Fruit fly (Drosophila melanogaster) whole organism, embryonic: Measurements from ENCODE around the gene CG43439.
A peak's percentile ranks its signal among the peaks of the same experiment; 100 is the strongest.

Experiments used
- Antp ChIP-seq: fragments of 200-800 bp; sonication (Bioruptor generic); optimal IDR thresholded peaks from 3 replicates; lab custom pipeline; 2016; ENCODE audit warnings: missing biosample characterization, missing genetic modification characterization
- CG10431 ChIP-seq: fragments of 200-800 bp; sonication (Bioruptor generic); optimal IDR thresholded peaks from 3 replicates; lab custom pipeline; 2018; ENCODE audit warnings: missing biosample characterization, mild to moderate bottlenecking, missing genetic modification characterization
- CG11093 ChIP-seq: fragments of 200-800 bp; sonication (Bioruptor generic); IDR thresholded peaks from 3 replicates; pipeline ENCODE4 v1.3.6; 2022; ENCODE audit warnings: missing biosample characterization, missing genetic modification characterization
- CG11696 ChIP-seq: fragments of 200-800 bp; sonication (Bioruptor generic); IDR thresholded peaks from 2 replicates; pipeline ENCODE4 v1.3.6; 2022; ENCODE audit warnings: missing biosample characterization, missing genetic modification characterization
- CG11723 ChIP-seq: fragments of 200-800 bp; sonication (Bioruptor generic); optimal IDR thresholded peaks from 2 replicates; lab custom pipeline; 2017; ENCODE audit warnings: missing biosample characterization, mild to moderate bottlenecking, missing genetic modification characterization
- CG12155 ChIP-seq: fragments of 200-800 bp; sonication (Bioruptor generic); optimal IDR thresholded peaks from 3 replicates; lab custom pipeline; 2016; ENCODE audit warnings: missing biosample characterization, missing genetic modification characterization
- CG12942 ChIP-seq: fragments of 200-800 bp; sonication (Bioruptor generic); optimal IDR thresholded peaks from 3 replicates; lab custom pipeline; 2016; ENCODE audit warnings: missing biosample characterization, missing genetic modification characterization
- CG13775 ChIP-seq: fragments of 200-800 bp; sonication (Bioruptor generic); optimal IDR thresholded peaks from 3 replicates; lab custom pipeline; 2017; ENCODE audit warnings: missing biosample characterization, mild to moderate bottlenecking, missing genetic modification characterization
- CG15269 ChIP-seq: fragments of 200-800 bp; sonication (Bioruptor generic); optimal IDR thresholded peaks from 2 replicates; lab custom pipeline; 2018; ENCODE audit warnings: missing biosample characterization, mild to moderate bottlenecking, missing genetic modification characterization, moderate library complexity
- CG15601 ChIP-seq: fragments of 200-800 bp; sonication (Bioruptor generic); optimal IDR thresholded peaks from 3 replicates; lab custom pipeline; 2019; ENCODE audit warnings: missing biosample characterization, mild to moderate bottlenecking, missing genetic modification characterization, moderate library complexity
- CG1647 ChIP-seq: fragments of 200-800 bp; sonication (Bioruptor generic); optimal IDR thresholded peaks from 3 replicates; lab custom pipeline; 2016; ENCODE audit warnings: missing biosample characterization, missing genetic modification characterization
- CG1792 ChIP-seq: fragments of 200-800 bp; sonication (Bioruptor generic); optimal IDR thresholded peaks from 2 replicates; lab custom pipeline; 2016; ENCODE audit warnings: missing biosample characterization, missing genetic modification characterization
- CG2202 ChIP-seq: fragments of 200-800 bp; sonication (Bioruptor generic); optimal IDR thresholded peaks from 2 replicates; lab custom pipeline; 2018; ENCODE audit warnings: missing biosample characterization, mild to moderate bottlenecking, missing genetic modification characterization
- CG31224 ChIP-seq: fragments of 200-800 bp; sonication (Bioruptor generic); IDR thresholded peaks from 2 replicates; pipeline ENCODE4 v1.3.6; 2022; ENCODE audit warnings: missing biosample characterization, missing genetic modification characterization
- CG31388 ChIP-seq: fragments of 200-800 bp; sonication (Bioruptor generic); optimal IDR thresholded peaks from 2 replicates; lab custom pipeline; 2016; ENCODE audit warnings: missing biosample characterization, missing genetic modification characterization
- CG32772 ChIP-seq: fragments of 200-800 bp; sonication (Bioruptor generic); IDR thresholded peaks from 2 replicates; pipeline ENCODE4 v1.3.6; 2022; ENCODE audit warnings: missing biosample characterization, missing genetic modification characterization
- CG3407 ChIP-seq: fragments of 200-800 bp; sonication (Bioruptor generic); optimal IDR thresholded peaks from 2 replicates; lab custom pipeline; 2018; ENCODE audit warnings: missing biosample characterization, mild to moderate bottlenecking, missing genetic modification characterization
- CG34422 ChIP-seq: fragments of 200-800 bp; sonication (Bioruptor generic); IDR thresholded peaks from 3 replicates; pipeline ENCODE4 v1.3.6; 2022; ENCODE audit warnings: missing biosample characterization, missing genetic modification characterization
- CG3847 ChIP-seq: fragments of 200-800 bp; sonication (Bioruptor generic); IDR thresholded peaks from 2 replicates; pipeline ENCODE4 v1.3.6; 2022; ENCODE audit warnings: missing biosample characterization, missing genetic modification characterization
- CG4404 ChIP-seq: fragments of 200-800 bp; sonication (Bioruptor generic); IDR thresholded peaks from 2 replicates; pipeline ENCODE4 v1.3.6; 2022; ENCODE audit warnings: missing biosample characterization, missing genetic modification characterization
- CG6175 ChIP-seq: fragments of 200-800 bp; sonication (Bioruptor generic); IDR thresholded peaks from 3 replicates; pipeline ENCODE4 v1.3.6; 2022; ENCODE audit warnings: missing biosample characterization, missing genetic modification characterization
- CG6765 ChIP-seq: fragments of 200-800 bp; sonication (Bioruptor generic); optimal IDR thresholded peaks from 3 replicates; lab custom pipeline; 2017; ENCODE audit warnings: missing biosample characterization, mild to moderate bottlenecking, missing genetic modification characterization
- CG7271 ChIP-seq: fragments of 200-800 bp; sonication (Bioruptor generic); optimal IDR thresholded peaks from 2 replicates; lab custom pipeline; 2018; ENCODE audit warnings: missing biosample characterization, mild to moderate bottlenecking, missing genetic modification characterization, moderate library complexity
- CG8924 ChIP-seq: fragments of 200-800 bp; optimal IDR thresholded peaks from 3 replicates; lab custom pipeline; 2019; ENCODE audit warnings: missing biosample characterization, mild to moderate bottlenecking, missing genetic modification characterization, moderate library complexity
- CG9932 ChIP-seq: fragments of 200-800 bp; sonication (Bioruptor generic); IDR thresholded peaks from 2 replicates; pipeline ENCODE4 v1.3.6; 2022; ENCODE audit warnings: missing biosample characterization, missing genetic modification characterization
- D ChIP-seq, 2 experiments: fragments of 200-800 bp in 1 of 2; fragments of >200 bp in 1 of 2; sonication (Bioruptor generic) in 1 of 2; optimal IDR thresholded peaks; 2 replicates in 1 of 2; 3 replicates in 1 of 2; lab custom pipeline; 2017; ENCODE audit warnings: mild to moderate bottlenecking in 1 of 2, missing biosample characterization in 1 of 2, missing genetic modification characterization in 1 of 2, missing genetic modification reagents in 1 of 2
- GATAe ChIP-seq: fragments of 200-800 bp; sonication (Bioruptor generic); conservative IDR thresholded peaks from 2 replicates; pipeline ENCODE4 v1.3.6; 2022; ENCODE audit warnings: missing biosample characterization, missing genetic modification characterization
- Hmx ChIP-seq: fragments of 200-800 bp; sonication (Bioruptor generic); optimal IDR thresholded peaks from 2 replicates; lab custom pipeline; 2016; ENCODE audit warnings: missing biosample characterization, missing genetic modification characterization
- Hr3 ChIP-seq: fragments of 200-800 bp; sonication (Bioruptor generic); optimal IDR thresholded peaks from 3 replicates; lab custom pipeline; 2016; ENCODE audit warnings: missing biosample characterization, missing genetic modification characterization
- Opbp ChIP-seq: fragments of 200-800 bp; sonication (Bioruptor generic); IDR thresholded peaks from 3 replicates; pipeline ENCODE4 v1.3.6; 2022; ENCODE audit warnings: missing biosample characterization, missing genetic modification characterization; ENCODE audit not compliant: partially characterized antibody
- PHDP ChIP-seq: fragments of 200-800 bp; sonication (Bioruptor generic); optimal IDR thresholded peaks from 3 replicates; lab custom pipeline; 2018; ENCODE audit warnings: missing biosample characterization, mild to moderate bottlenecking, missing genetic modification characterization, moderate library complexity
- Vsx1 ChIP-seq: fragments of 200-800 bp; sonication (Bioruptor generic); optimal IDR thresholded peaks from 2 replicates; lab custom pipeline; 2017; ENCODE audit warnings: missing biosample characterization, mild to moderate bottlenecking, missing genetic modification characterization, missing genetic modification reagents
- ap ChIP-seq: fragments of 200-800 bp; sonication (Bioruptor generic); IDR thresholded peaks from 2 replicates; pipeline ENCODE4 v1.3.6; 2022; ENCODE audit warnings: missing biosample characterization, missing genetic modification characterization
- ash1 ChIP-seq: fragments of 200-800 bp; sonication (Bioruptor generic); optimal IDR thresholded peaks from 2 replicates; lab custom pipeline; 2018; ENCODE audit warnings: missing biosample characterization, mild to moderate bottlenecking, missing genetic modification characterization
- az2 ChIP-seq: fragments of 200-800 bp; sonication (Bioruptor generic); optimal IDR thresholded peaks from 3 replicates; lab custom pipeline; 2016; ENCODE audit warnings: missing biosample characterization, missing genetic modification characterization
- bbx ChIP-seq: fragments of 200-800 bp; sonication (Bioruptor generic); IDR thresholded peaks from 2 replicates; pipeline ENCODE4 v1.3.6; 2022; ENCODE audit warnings: missing biosample characterization, missing genetic modification characterization; ENCODE audit not compliant: partially characterized antibody
- chm ChIP-seq: fragments of 200-800 bp; sonication (Bioruptor generic); IDR thresholded peaks from 2 replicates; pipeline ENCODE4 v1.3.6; 2022; ENCODE audit warnings: missing biosample characterization, missing genetic modification characterization
- dpn ChIP-seq, 2 experiments: fragments of 200-800 bp; sonication (Bioruptor generic); optimal IDR thresholded peaks; 3 replicates each; lab custom pipeline; 2016; ENCODE audit warnings: missing biosample characterization in 2 of 2, missing genetic modification characterization in 2 of 2
- fru ChIP-seq: fragments of >200 bp; optimal IDR thresholded peaks from 2 replicates; lab custom pipeline; 2017
- gcm2 ChIP-seq: fragments of 200-800 bp; sonication (Bioruptor generic); optimal IDR thresholded peaks from 2 replicates; lab custom pipeline; 2016; ENCODE audit warnings: missing biosample characterization, missing genetic modification characterization
- gsb-n ChIP-seq: fragments of 200-800 bp; sonication (Bioruptor generic); optimal IDR thresholded peaks from 3 replicates; lab custom pipeline; 2018; ENCODE audit warnings: missing biosample characterization, mild to moderate bottlenecking, missing genetic modification characterization
- maf-S ChIP-seq: fragments of 200-800 bp; sonication (Bioruptor generic); optimal IDR thresholded peaks from 2 replicates; lab custom pipeline; 2016; ENCODE audit warnings: missing biosample characterization, missing genetic modification characterization
- pfk ChIP-seq: fragments of 200-800 bp; sonication (Bioruptor generic); optimal IDR thresholded peaks from 2 replicates; lab custom pipeline; 2018; ENCODE audit warnings: missing biosample characterization, mild to moderate bottlenecking, missing genetic modification characterization, moderate library complexity
- ranshi ChIP-seq: fragments of 200-800 bp; sonication (Bioruptor generic); IDR thresholded peaks from 2 replicates; pipeline ENCODE4 v1.3.6; 2022; ENCODE audit warnings: missing biosample characterization, missing genetic modification characterization
- sc ChIP-seq, 3 experiments: fragments of >200 bp in 2 of 3; fragments of 200-800 bp in 1 of 3; sonication (Bioruptor generic) in 1 of 3; optimal IDR thresholded peaks; 2 replicates in 2 of 3; 3 replicates in 1 of 3; lab custom pipeline; 2017; ENCODE audit warnings: mild to moderate bottlenecking in 1 of 3, missing biosample characterization in 1 of 3, missing genetic modification characterization in 1 of 3, missing genetic modification reagents in 1 of 3
- sens-2 ChIP-seq: fragments of 200-800 bp; sonication (Bioruptor generic); IDR thresholded peaks from 2 replicates; pipeline ENCODE4 v1.3.6; 2022; ENCODE audit warnings: missing biosample characterization, missing genetic modification characterization
- sr ChIP-seq: fragments of 200-800 bp; sonication (Bioruptor generic); IDR thresholded peaks from 3 replicates; pipeline ENCODE4 v1.3.6; 2022; ENCODE audit warnings: missing biosample characterization, missing genetic modification characterization
- stwl ChIP-seq: fragments of 200-800 bp; sonication (Bioruptor generic); optimal IDR thresholded peaks from 3 replicates; lab custom pipeline; 2018; ENCODE audit warnings: missing biosample characterization, mild to moderate bottlenecking, missing genetic modification characterization, moderate library complexity
- unc-4 ChIP-seq: fragments of 200-800 bp; sonication (Bioruptor generic); IDR thresholded peaks from 2 replicates; pipeline ENCODE4 v1.3.6; 2022; ENCODE audit warnings: missing biosample characterization, missing genetic modification characterization; ENCODE audit not compliant: partially characterized antibody

CG43439 gene

dm6 chr3L:6979387-6980249, 4.8 kb downstream of the CG43439 start, which contains the start of gene Galphai (continued):
- TF ChIP-seq CG12942 (GFP tag; lab: Kevin White, UChicago) = peak; percentile 50
- no peak for TF ChIP-seq CG11723
- peak; percentile 42 for TF ChIP-seq CG8924 (tag; lab: Kevin White, UChicago)
- no peak for TF ChIP-seq CG6765
- TF ChIP-seq ap (GFP tag; lab: Robert Waterston, UW) = no peak
- peak; percentile 37 for TF ChIP-seq PHDP (tag; lab: Kevin White, UChicago)
- peak; percentile 28; the same call in 1 of the 3 replicates for TF ChIP-seq CG34422 (GFP tag; lab: Robert Waterston, UW)
- peak; percentile 27 for TF ChIP-seq CG12155 (GFP tag; lab: Kevin White, UChicago)
- no peak for TF ChIP-seq CG15269 (tag; lab: Kevin White, UChicago)
- TF ChIP-seq Vsx1 (GFP tag; lab: Kevin White, UChicago) = no peak
- TF ChIP-seq CG11093 (GFP tag; lab: Robert Waterston, UW) = no peak
- TF ChIP-seq stwl (tag; lab: Kevin White, UChicago) = peak; percentile 86
- no peak for TF ChIP-seq fru (lab: Kevin White, UChicago)
- no peak for TF ChIP-seq CG11696 (GFP tag; lab: Robert Waterston, UW)
- no peak for TF ChIP-seq CG31388 (GFP tag; lab: Kevin White, UChicago)
- TF ChIP-seq gcm2 (GFP tag; lab: Kevin White, UChicago) = peak; percentile 13
- TF ChIP-seq CG2202 = no peak
- TF ChIP-seq Hr3 (GFP tag; lab: Kevin White, UChicago) = no peak
- TF ChIP-seq Antp (GFP tag; lab: Kevin White, UChicago) = peak; percentile 33
- peak; percentile 41 for TF ChIP-seq unc-4
- peak; percentile 43 for TF ChIP-seq bbx (GFP tag; lab: Robert Waterston, UW)
- TF ChIP-seq CG1792 (GFP tag; lab: Kevin White, UChicago) = peak; percentile 28
- peak; percentile 66 for TF ChIP-seq gsb-n (tag; lab: Kevin White, UChicago)
- no peak for TF ChIP-seq az2
- TF ChIP-seq CG9932 = peak; percentile 66
- no peak for TF ChIP-seq sc (optimal IDR thresholded peaks at IDR 0.05; lab: Kevin White, UChicago)
- TF ChIP-seq sc (GFP tag; optimal IDR thresholded peaks at IDR 0.05; lab: Kevin White, UChicago) = no peak
- TF ChIP-seq Hmx = no peak
- TF ChIP-seq CG13775 (GFP tag; lab: Kevin White, UChicago) = no peak
- no peak for TF ChIP-seq GATAe (GFP tag; lab: Robert Waterston, UW)
- peak; percentile 38 to 45 for TF ChIP-seq dpn (GFP tag; optimal IDR thresholded peaks at IDR 0.05; lab: Kevin White, UChicago)
- peak; percentile 93 for TF ChIP-seq CG3847 (GFP tag; lab: Robert Waterston, UW)
- peak; percentile 13 for TF ChIP-seq CG7271 (tag; lab: Kevin White, UChicago)
- peak; percentile 61 for TF ChIP-seq CG10431

DNA sequence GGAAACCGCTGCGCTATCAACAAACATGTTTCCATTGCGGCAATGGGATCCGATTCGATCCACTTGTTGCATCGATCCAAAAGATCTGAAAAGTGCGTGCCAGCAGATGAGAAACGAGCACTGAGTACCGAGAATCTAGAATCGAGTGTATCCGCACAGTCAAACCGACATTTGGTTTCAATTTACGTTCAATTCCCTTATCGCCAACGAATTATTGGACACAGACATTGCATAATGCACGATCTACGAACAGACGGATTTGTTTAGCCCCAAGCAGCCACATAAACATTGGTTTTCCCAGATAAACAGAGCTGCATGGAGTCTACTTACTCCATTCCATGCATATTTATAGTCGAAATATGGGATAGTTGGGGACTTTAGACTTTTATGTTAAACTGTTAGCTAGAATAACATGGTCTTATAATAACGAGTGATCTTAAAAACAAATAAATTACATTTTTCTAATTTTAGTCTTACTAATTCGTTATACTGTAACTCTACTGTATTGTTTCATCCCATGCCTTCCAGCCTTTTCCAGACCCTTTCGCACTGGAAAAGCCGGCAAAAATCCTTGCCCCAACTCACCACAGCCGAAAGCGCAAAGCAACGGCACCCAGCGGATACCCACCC, 5.5 kb downstream of the CG43439 start:
- TF ChIP-seq CG15601 (tag; lab: Kevin White, UChicago) (peak; percentile 94), D (optimal IDR thresholded peaks at IDR 0.05; lab: Kevin White, UChicago) (peak; percentile 25), D (GFP tag; optimal IDR thresholded peaks at IDR 0.05; lab: Kevin White, UChicago) (no peak), maf-S (GFP tag; lab: Kevin White, UChicago) (no peak), ranshi (GFP tag; lab: Robert Waterston, UW) (no peak), CG3407 (GFP tag; lab: Kevin White, UChicago) (no peak), sens-2 (GFP tag; lab: Robert Waterston, UW) (no peak), sr (GFP tag; lab: Robert Waterston, UW) (no peak), ash1 (GFP tag; lab: Kevin White, UChicago) (no peak), CG1647 (GFP tag; lab: Kevin White, UChicago) (no peak), pfk (GFP tag; lab: Kevin White, UChicago) (no peak), chm (GFP tag; lab: Robert Waterston, UW) (0 out of 2 replicates have a peak, but pooled peaks have one; percentile 24), CG6175 (GFP tag; lab: Robert Waterston, UW) (no peak), CG31224 (no peak), Opbp (GFP tag; lab: Robert Waterston, UW) (no peak), CG4404 (GFP tag; lab: Robert Waterston, UW) (no peak), CG32772 (0 out of 2 replicates have a peak, but pooled peaks have one; percentile 6)
